Fruit fly (Drosophila melanogaster): Measurements from ENCODE around the gene CG14625.

CG14625 gene

DNA sequence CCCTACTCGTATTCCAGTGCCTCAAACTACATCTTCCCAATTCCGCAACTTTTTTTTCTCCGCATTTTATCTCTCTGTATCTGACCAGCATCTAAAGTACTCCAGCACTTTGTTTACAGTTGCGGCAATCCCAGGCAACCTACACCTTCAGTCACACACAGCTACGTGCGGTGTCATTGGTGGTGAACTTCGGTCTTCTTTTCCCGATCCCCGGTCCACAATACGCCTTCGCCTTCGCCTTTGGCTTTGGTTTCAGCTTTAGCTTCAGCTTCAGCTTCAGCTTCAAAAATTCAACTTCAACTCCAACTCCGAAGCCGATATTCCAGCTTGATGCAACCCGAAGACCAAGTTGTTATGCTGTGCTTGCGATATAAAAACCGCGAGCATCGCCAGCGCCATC, 8.3 kb upstream of the CG14625 start, which contains the start of gene CG11380:
Gene CG11380 (plus strand): TSS at position 301 of the 400 bp plus-strand sequence.
- no peak for TF ChIP-seq pan (optimal IDR thresholded peaks at IDR 0.05)
- TF ChIP-seq CG8478 (optimal IDR thresholded peaks at IDR 0.05) = no peak
- no peak for TF ChIP-seq usp (GFP tag; optimal IDR thresholded peaks at IDR 0.05)
- TF ChIP-seq psq (optimal IDR thresholded peaks at IDR 0.05) = no peak
- no peak for TF ChIP-seq Dll (optimal IDR thresholded peaks at IDR 0.05)
- TF ChIP-seq EcR (GFP tag; optimal IDR thresholded peaks at IDR 0.05) = no peak

dm6 chrX:1197862-1198261, 1.5 kb upstream of the CG14625 start:
- TF ChIP-seq psq (optimal IDR thresholded peaks at IDR 0.05) (no peak), CG8478 (optimal IDR thresholded peaks at IDR 0.05) (no peak), EcR (GFP tag; optimal IDR thresholded peaks at IDR 0.05) (no peak), usp (GFP tag; optimal IDR thresholded peaks at IDR 0.05) (no peak), Dll (optimal IDR thresholded peaks at IDR 0.05) (no peak), pan (optimal IDR thresholded peaks at IDR 0.05) (no peak)

dm6 chrX:1203477-1203876, 4.1 kb downstream of the CG14625 start, which contains the start of gene CG11381:
TSS of gene CG11381 (plus strand) at chrX:1203777.
- TF ChIP-seq CG8478 (optimal IDR thresholded peaks at IDR 0.05) (no peak), Dll (optimal IDR thresholded peaks at IDR 0.05) (no peak), psq (optimal IDR thresholded peaks at IDR 0.05) (no peak), EcR (GFP tag; optimal IDR thresholded peaks at IDR 0.05) (no peak), usp (GFP tag; optimal IDR thresholded peaks at IDR 0.05) (no peak), pan (optimal IDR thresholded peaks at IDR 0.05) (no peak)

DNA sequence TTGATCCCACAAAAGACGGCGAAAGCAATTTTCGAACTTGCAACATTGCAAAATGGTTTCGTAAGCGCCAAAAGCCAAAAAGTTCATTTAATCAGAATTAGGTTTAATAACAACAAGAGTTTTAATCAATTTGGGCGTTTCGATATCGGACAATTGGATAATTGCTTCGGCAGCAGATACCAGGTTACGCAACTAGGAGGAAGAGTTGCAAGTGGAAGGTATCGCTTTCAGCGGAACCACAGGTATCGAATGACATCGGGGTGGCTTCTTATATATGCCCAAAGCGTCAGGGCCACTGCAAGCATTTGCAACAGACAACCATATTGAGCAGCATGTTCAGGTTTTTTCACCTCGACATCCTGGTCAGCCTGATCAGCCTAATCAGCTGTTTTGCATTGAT, 7.1 kb downstream of the CG14625 start, which contains the start of gene CG14624:
Gene CG14624 (plus strand): TSS at position 301 of the 400 bp plus-strand sequence.
- TF ChIP-seq Dll (optimal IDR thresholded peaks at IDR 0.05) (no peak), CG8478 (optimal IDR thresholded peaks at IDR 0.05) (no peak), EcR (GFP tag; optimal IDR thresholded peaks at IDR 0.05) (no peak), usp (GFP tag; optimal IDR thresholded peaks at IDR 0.05) (no peak), pan (optimal IDR thresholded peaks at IDR 0.05) (no peak), psq (optimal IDR thresholded peaks at IDR 0.05) (no peak)

DNA sequence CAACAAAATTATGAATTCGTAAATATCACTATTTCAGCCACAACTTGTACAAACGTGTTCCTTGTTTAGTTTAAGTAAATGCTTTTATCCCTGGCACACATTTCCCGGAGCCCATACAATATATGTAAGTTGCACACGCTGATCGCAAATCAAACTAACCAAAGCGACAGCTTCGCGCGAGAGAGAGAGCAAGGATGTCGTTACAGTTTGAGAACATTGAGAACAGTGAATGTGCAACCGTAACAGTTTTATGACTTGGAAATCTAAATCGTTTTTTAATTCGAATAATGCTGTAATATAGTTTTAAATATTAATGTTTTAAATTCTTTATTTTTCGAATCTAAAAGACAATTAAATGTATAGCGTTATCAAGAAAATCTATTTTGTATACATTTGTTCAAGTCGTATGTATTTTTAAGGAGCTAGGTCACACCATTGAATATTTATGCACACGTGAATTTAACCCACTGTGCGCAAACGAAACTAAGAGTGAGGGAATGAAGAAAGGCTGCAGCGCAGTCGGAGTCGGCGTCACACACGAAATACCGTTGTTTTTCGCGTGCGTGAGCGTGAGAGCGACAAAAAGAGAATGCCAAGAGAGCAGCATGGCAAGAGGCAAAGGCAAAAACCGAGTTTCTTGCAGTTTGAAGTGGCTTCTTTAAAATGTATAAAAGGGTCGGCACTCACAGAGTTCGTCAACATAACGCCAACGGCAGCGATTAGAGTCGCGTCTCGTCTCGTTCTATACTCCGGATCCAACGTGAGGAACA, 10.1 kb downstream of the CG14625 start, which contains the start of gene CG11382:
Gene CG11382 (plus strand): TSS at position 720 of the 770 bp plus-strand sequence.
- no peak for TF ChIP-seq EcR (GFP tag; optimal IDR thresholded peaks at IDR 0.05)
- TF ChIP-seq pan (optimal IDR thresholded peaks at IDR 0.05) = no peak
- TF ChIP-seq Dll (optimal IDR thresholded peaks at IDR 0.05) = no peak
- no peak for TF ChIP-seq CG8478 (optimal IDR thresholded peaks at IDR 0.05)
- no peak for TF ChIP-seq psq (optimal IDR thresholded peaks at IDR 0.05)
- no peak for TF ChIP-seq usp (GFP tag; optimal IDR thresholded peaks at IDR 0.05)

DNA sequence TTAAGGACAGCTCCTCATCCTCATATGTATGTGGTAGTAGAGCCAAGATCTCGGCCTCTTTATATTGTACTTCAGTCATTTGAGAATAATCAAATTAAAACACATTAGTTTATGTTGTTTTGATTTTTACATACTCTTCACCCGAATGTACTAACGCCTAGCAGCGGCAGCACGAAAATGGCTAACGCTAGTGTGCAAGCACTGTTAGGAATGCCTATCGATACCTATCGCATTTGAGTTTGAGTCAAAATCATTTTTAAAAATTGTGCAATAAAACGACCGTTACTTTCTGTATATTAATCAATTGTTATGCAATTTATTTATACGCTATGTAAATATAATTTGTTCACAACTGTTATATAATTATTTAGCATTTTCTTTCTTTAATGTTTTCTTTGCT, 15.7 kb downstream of the CG14625 start, which contains the start of gene CG11398:
Gene CG11398 (minus strand): TSS at position 157 of the 400 bp plus-strand sequence.
- TF ChIP-seq pan (optimal IDR thresholded peaks at IDR 0.05) (no peak), Dll (optimal IDR thresholded peaks at IDR 0.05) (no peak), EcR (GFP tag; optimal IDR thresholded peaks at IDR 0.05) (no peak), CG8478 (optimal IDR thresholded peaks at IDR 0.05) (no peak)

DNA sequence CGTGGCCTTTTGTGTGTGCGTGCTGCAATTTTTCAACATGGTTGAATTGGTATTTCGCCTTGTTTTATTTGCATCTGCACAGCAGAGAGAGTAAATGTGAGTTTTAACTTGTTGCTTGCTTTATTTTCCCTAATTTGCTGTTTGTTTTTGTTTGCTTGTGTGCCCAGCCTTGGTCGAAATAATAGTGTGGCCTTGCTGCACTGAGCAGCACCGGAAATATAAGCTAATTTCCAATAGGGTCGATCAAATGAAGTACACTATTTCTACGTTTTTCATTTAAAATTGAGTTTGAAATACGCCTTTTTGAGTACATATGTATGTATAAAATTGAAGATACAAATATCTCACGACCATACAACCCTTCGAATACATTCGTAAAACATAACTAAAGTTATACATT, 17.3 kb downstream of the CG14625 start:
- no peak for TF ChIP-seq Dll (optimal IDR thresholded peaks at IDR 0.05)
- no peak for TF ChIP-seq CG8478 (optimal IDR thresholded peaks at IDR 0.05)
- no peak for TF ChIP-seq pan (optimal IDR thresholded peaks at IDR 0.05)
- no peak for TF ChIP-seq usp (GFP tag; optimal IDR thresholded peaks at IDR 0.05)
- no peak for TF ChIP-seq EcR (GFP tag; optimal IDR thresholded peaks at IDR 0.05)
- TF ChIP-seq psq (optimal IDR thresholded peaks at IDR 0.05) = no peak

dm6 chrX:1225859-1226258, 26.5 kb downstream of the CG14625 start:
- TF ChIP-seq usp (GFP tag; optimal IDR thresholded peaks at IDR 0.05) (no peak), psq (optimal IDR thresholded peaks at IDR 0.05) (no peak), EcR (GFP tag; optimal IDR thresholded peaks at IDR 0.05) (no peak)

dm6 chrX:1229098-1229497, 29.8 kb downstream of the CG14625 start:
- no peak for TF ChIP-seq psq (optimal IDR thresholded peaks at IDR 0.05)
- no peak for TF ChIP-seq EcR (GFP tag; optimal IDR thresholded peaks at IDR 0.05)
- TF ChIP-seq pan (optimal IDR thresholded peaks at IDR 0.05) = no peak
- TF ChIP-seq CG8478 (optimal IDR thresholded peaks at IDR 0.05) = no peak
- TF ChIP-seq usp (GFP tag; optimal IDR thresholded peaks at IDR 0.05) = no peak
- TF ChIP-seq Dll (optimal IDR thresholded peaks at IDR 0.05) = no peak

DNA sequence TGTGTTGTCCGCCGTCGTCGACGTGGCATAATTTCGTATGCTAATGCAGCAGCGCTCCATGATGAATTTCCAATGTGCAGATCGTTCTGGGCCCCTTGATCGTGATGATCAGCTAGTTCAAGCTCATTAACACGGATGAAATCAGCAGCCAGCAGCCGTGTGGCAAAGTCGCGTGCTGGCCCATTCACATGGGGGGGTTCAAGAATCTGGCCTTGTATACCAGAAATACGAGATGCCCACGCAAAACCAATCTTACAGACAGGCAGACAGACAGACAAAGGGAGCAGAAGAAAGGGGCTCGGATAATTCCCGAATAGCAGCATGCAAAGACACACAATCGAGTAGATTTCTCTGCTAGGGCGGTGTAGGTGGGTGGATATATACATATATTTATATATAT, 30.2 kb downstream of the CG14625 start:
- no peak for TF ChIP-seq usp (GFP tag; optimal IDR thresholded peaks at IDR 0.05)
- no peak for TF ChIP-seq Dll (optimal IDR thresholded peaks at IDR 0.05)
- no peak for TF ChIP-seq psq (optimal IDR thresholded peaks at IDR 0.05)
- no peak for TF ChIP-seq CG8478 (optimal IDR thresholded peaks at IDR 0.05)
- TF ChIP-seq EcR (GFP tag; optimal IDR thresholded peaks at IDR 0.05) = no peak
- TF ChIP-seq pan (optimal IDR thresholded peaks at IDR 0.05) = no peak

dm6 chrX:1231707-1232106, 32.4 kb downstream of the CG14625 start:
- TF ChIP-seq EcR (GFP tag; optimal IDR thresholded peaks at IDR 0.05) = no peak
- TF ChIP-seq Dll (optimal IDR thresholded peaks at IDR 0.05) = no peak
- no peak for TF ChIP-seq usp (GFP tag; optimal IDR thresholded peaks at IDR 0.05)
- TF ChIP-seq CG8478 (optimal IDR thresholded peaks at IDR 0.05) = no peak
- no peak for TF ChIP-seq psq (optimal IDR thresholded peaks at IDR 0.05)
- TF ChIP-seq pan (optimal IDR thresholded peaks at IDR 0.05) = no peak

DNA sequence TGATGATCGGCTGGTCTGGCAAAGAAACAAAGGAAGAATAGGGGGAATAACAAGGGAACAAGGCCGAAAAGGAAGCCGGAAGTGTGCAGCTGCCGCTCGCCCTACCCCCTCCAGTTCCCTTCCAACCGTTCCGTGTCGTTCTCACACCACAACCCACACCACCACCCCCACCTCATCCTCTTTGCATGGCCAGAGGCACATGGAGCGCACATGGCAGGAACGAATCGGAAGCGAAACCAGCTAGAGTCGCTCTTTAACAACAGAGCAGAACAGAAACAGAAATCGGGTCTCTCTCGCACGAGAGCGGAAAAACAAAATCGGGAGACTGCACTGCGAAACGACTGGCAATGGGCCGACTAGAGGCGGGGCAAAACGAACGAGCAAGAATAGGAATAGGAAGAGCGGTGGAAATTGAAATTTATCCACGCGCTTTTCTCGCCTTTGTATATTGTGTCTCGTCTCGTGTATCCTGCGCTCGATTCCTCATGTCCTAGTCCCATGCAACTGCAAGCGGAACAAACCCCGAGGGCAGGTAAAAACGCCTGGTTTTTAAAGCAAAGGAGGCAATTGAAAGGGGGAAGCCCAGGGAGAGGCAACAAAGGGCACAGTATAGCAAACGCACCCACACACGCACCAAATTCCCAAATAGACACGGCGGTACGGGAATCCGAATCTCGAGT, 33.3 kb downstream of the CG14625 start:
- TF ChIP-seq CG8478 (optimal IDR thresholded peaks at IDR 0.05) (no peak), Dll (optimal IDR thresholded peaks at IDR 0.05) (peak; percentile 31), EcR (GFP tag; optimal IDR thresholded peaks at IDR 0.05) (no peak), usp (GFP tag; optimal IDR thresholded peaks at IDR 0.05) (no peak), pan (optimal IDR thresholded peaks at IDR 0.05) (no peak), psq (optimal IDR thresholded peaks at IDR 0.05) (no peak)
